Worm (Caenorhabditis elegans): Measurements from ENCODE around the gene F21D5.6.

F21D5.6 gene

DNA sequence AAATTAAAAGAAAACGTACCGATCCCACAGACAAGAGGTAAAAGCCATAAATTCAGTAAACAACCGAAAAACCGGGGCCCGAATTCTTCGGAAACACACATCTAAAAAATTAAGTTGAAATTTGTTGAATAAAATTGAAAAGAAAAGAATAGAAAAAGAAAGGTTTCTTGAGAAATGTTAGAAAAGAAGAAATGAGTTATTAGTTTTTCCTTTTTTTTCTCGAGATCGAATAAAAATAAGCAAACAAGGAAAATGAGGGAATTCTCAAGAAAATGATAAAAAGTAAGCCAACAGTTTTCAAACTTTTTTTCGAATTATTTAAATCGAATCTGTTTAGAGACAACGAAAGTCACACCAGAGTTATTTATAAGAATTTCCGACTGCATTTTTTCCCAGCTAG is 35.7 kb downstream of the F21D5.6 start, which contains the start of gene H23L24.4:
Gene H23L24.4 (minus strand): TSS at position 101 of the 400 bp plus-strand sequence.
- TF ChIP-seq sptf-1 (tag; optimal IDR thresholded peaks at IDR 0.05) (no peak), C16A3.4 (tag; optimal IDR thresholded peaks at IDR 0.05) (no peak), unc-130 (tag; optimal IDR thresholded peaks at IDR 0.05) (no peak)

DNA sequence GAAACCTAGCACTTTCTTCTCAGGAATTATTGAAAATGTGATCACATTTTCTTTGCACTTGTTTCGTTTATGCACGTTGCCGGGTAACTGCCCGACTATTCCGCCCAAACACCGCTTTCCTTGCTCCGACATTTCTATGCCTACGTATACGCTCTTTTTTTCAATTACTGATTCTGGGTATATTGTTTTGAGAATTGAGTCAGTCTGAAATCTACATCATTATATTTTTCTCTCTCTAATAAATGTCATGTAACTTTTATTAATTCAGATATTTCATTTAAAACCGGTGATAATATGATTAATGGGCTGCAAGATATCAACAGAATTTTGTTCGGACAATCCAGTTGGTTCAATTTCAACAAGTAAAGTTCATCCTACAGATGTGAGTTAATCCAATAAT is 43.8 kb downstream of the F21D5.6 start, which contains the start of gene ttll-11:
Gene ttll-11 (plus strand): TSS at position 301 of the 400 bp plus-strand sequence.
- no peak for TF ChIP-seq xbp-1 (tag; optimal IDR thresholded peaks at IDR 0.05)
- no peak for TF ChIP-seq elt-2 (tag; optimal IDR thresholded peaks at IDR 0.05)
- peak; percentile 76 for TF ChIP-seq fkh-8 (tag; optimal IDR thresholded peaks at IDR 0.05)
- TF ChIP-seq nhr-71 (tag; optimal IDR thresholded peaks at IDR 0.05): peak; percentile 31
- peak; percentile 5 for TF ChIP-seq swsn-7 (tag; optimal IDR thresholded peaks at IDR 0.05)

- peak; percentile 76 for TF ChIP-seq F16B12.6 (tag; optimal IDR thresholded peaks at IDR 0.05)
- TF ChIP-seq dpl-1 (GFP tag; optimal IDR thresholded peaks at IDR 0.05): peak in 2 of 3 experiments; percentile 27 to 56
- peak; percentile 46 for TF ChIP-seq snu-23 (GFP tag; optimal IDR thresholded peaks at IDR 0.05)
- no peak for TF ChIP-seq zag-1 (tag; optimal IDR thresholded peaks at IDR 0.05)
- no peak for TF ChIP-seq jun-1 (tag; optimal IDR thresholded peaks at IDR 0.05)
- no peak for TF ChIP-seq ces-1 (GFP tag; optimal IDR thresholded peaks at IDR 0.05)
- TF ChIP-seq mep-1 (tag; optimal IDR thresholded peaks at IDR 0.05): peak; percentile 51
- no peak for TF ChIP-seq pax-3 (tag; optimal IDR thresholded peaks at IDR 0.05)
- TF ChIP-seq skn-1 (tag; optimal IDR thresholded peaks at IDR 0.05): peak; percentile 41
- no peak for TF ChIP-seq nhr-76 (tag; optimal IDR thresholded peaks at IDR 0.05)
- TF ChIP-seq rnt-1 (tag; optimal IDR thresholded peaks at IDR 0.05): no peak
- TF ChIP-seq pqm-1 (tag; optimal IDR thresholded peaks at IDR 0.05): no peak
- TF ChIP-seq efl-3 (GFP tag; optimal IDR thresholded peaks at IDR 0.05): no peak
- TF ChIP-seq swsn-7 (tag; optimal IDR thresholded peaks at IDR 0.05): peak; percentile 9
- peak; percentile 4 for TF ChIP-seq blmp-1 (tag; optimal IDR thresholded peaks at IDR 0.05)
- TF ChIP-seq tbx-2 (tag; optimal IDR thresholded peaks at IDR 0.05): no peak
- TF ChIP-seq nhr-71 (tag; optimal IDR thresholded peaks at IDR 0.05): peak; percentile 38
- TF ChIP-seq lsy-2 (tag; optimal IDR thresholded peaks at IDR 0.05): peak; percentile 40 to 56
- no peak for TF ChIP-seq pag-3 (tag; optimal IDR thresholded peaks at IDR 0.05; ENCODE audit: borderline replicate concordance, insufficient read depth)
- TF ChIP-seq efl-1 (optimal IDR thresholded peaks at IDR 0.05): peak; percentile 14 to 35
- peak; percentile 40 to 88 for TF ChIP-seq efl-1 (GFP tag; optimal IDR thresholded peaks at IDR 0.05 in 1 of 2)
- no peak for TF ChIP-seq sup-37 (GFP tag; optimal IDR thresholded peaks at IDR 0.05)
- TF ChIP-seq hpl-2 (GFP tag; optimal IDR thresholded peaks at IDR 0.05): no peak
- TF ChIP-seq irx-1 (tag; optimal IDR thresholded peaks at IDR 0.05): no peak
- TF ChIP-seq ama-1 (optimal IDR thresholded peaks at IDR 0.05): no peak
- TF ChIP-seq xbp-1 (tag; optimal IDR thresholded peaks at IDR 0.05): peak; percentile 28
- TF ChIP-seq lin-14 (GFP tag; optimal IDR thresholded peaks at IDR 0.05): no peak
- no peak for TF ChIP-seq egl-13 (tag; optimal IDR thresholded peaks at IDR 0.05)
- TF ChIP-seq C16A3.4 (tag; optimal IDR thresholded peaks at IDR 0.05): peak; percentile 16
- no peak for TF ChIP-seq ztf-11 (tag; optimal IDR thresholded peaks at IDR 0.05)
- TF ChIP-seq sptf-1 (tag; optimal IDR thresholded peaks at IDR 0.05): no peak
- TF ChIP-seq fkh-10 (GFP tag; optimal IDR thresholded peaks at IDR 0.05): no peak
- TF ChIP-seq nhr-20 (tag; optimal IDR thresholded peaks at IDR 0.05): peak; percentile 21
- TF ChIP-seq fkh-8 (tag; optimal IDR thresholded peaks at IDR 0.05): no peak
- TF ChIP-seq lin-35 (GFP tag; optimal IDR thresholded peaks at IDR 0.05): peak in 1 of 2 experiments; percentile 29
- TF ChIP-seq zip-4 (GFP tag; optimal IDR thresholded peaks at IDR 0.05): no peak
- TF ChIP-seq nhr-237 (tag; optimal IDR thresholded peaks at IDR 0.05): no peak
- TF ChIP-seq nhr-47 (tag; optimal IDR thresholded peaks at IDR 0.05): peak; percentile 32
- no peak for TF ChIP-seq mdl-1 (tag; optimal IDR thresholded peaks at IDR 0.05)
Measured at ce11 chrIV:8691486-8691885, 49.7 kb downstream of the F21D5.6 start, which contains the start of the genes hst-1 and ints-6. Gene hst-1, minus strand, starts transcription at chrIV:8691513. Gene ints-6, plus strand, starts transcription at chrIV:8691745.
